Fruit fly (Drosophila melanogaster): Measurements from ENCODE around the gene CG15812.

DNA sequence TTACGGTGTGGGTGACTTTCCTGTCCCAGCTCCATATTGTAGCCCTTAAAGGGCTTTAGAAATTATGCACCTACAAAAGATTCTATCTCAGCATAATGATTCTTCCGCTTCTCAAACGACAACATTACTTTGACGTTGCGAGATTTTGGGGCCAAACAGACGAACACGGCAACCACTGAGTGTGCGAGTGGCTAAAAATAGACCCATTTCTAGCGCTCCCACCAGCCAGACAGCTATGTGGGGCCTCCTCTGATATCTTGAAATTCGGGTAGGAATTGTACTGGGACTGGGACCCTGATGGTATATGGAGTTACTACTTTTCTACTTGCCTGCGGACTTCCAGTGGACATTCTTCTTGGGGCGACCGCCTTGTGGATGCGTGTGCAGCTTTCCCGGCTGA is 18.1 kb downstream of the CG15812 start:
- TF ChIP-seq CG7101 (tag; optimal IDR thresholded peaks at IDR 0.05) (no peak), kay (GFP tag; ENCODE audit: borderline replicate concordance) (no peak), toe (GFP tag; optimal IDR thresholded peaks at IDR 0.05) (no peak), pad (GFP tag; optimal IDR thresholded peaks at IDR 0.05) (no peak), ovo (GFP tag; optimal IDR thresholded peaks at IDR 0.05) (no peak), Hr96 (GFP tag; optimal IDR thresholded peaks at IDR 0.05) (no peak), cnc (optimal IDR thresholded peaks at IDR 0.05) (no peak), CG5204 (GFP tag; optimal IDR thresholded peaks at IDR 0.05) (no peak), CG11617 (GFP tag; optimal IDR thresholded peaks at IDR 0.05) (no peak), Clk (GFP tag; optimal IDR thresholded peaks at IDR 0.05) (no peak), Mnt (GFP tag; optimal IDR thresholded peaks at IDR 0.05) (no peak), CG33017 (tag; optimal IDR thresholded peaks at IDR 0.05) (no peak)
